Fruit fly (Drosophila melanogaster) Kc167 (cell line): Measurements from ENCODE around the gene CG43342.

Source experiments
- Myc ChIP-seq: fragments of >200 bp; optimal IDR thresholded peaks from 2 replicates; lab custom pipeline; 2017; ENCODE audit warnings: missing external identifiers
- Sin3A ChIP-seq: fragments of >200 bp; optimal IDR thresholded peaks from 2 replicates; lab custom pipeline; 2018; ENCODE audit warnings: missing external identifiers
- h ChIP-seq: fragments of >200 bp; optimal IDR thresholded peaks from 3 replicates; lab custom pipeline; 2018; ENCODE audit warnings: missing external identifiers
- insv ChIP-seq: fragments of >200 bp; optimal IDR thresholded peaks from 3 replicates; lab custom pipeline; 2018; ENCODE audit warnings: missing external identifiers
- psq ChIP-seq: fragments of >200 bp; optimal IDR thresholded peaks from 2 replicates; lab custom pipeline; 2017; ENCODE audit warnings: missing external identifiers
- ttk ChIP-seq: sonication (Bioruptor generic); optimal IDR thresholded peaks from 2 replicates; lab custom pipeline; 2017; ENCODE audit warnings: missing external identifiers

The CG43342 gene

dm6 chr3R:22358810-22359209, 22.3 kb upstream of the CG43342 start:
- TF ChIP-seq insv (lab: Kevin White, UChicago) (no peak), Myc (lab: Kevin White, UChicago) (no peak), h (lab: Kevin White, UChicago) (no peak)

dm6 chr3R:22362218-22362907, 18.8 kb upstream of the CG43342 start, which contains the start of the genes JMJD6, CG7071 and Muted:
JMJD6 (minus strand) TSS chr3R:22362371.
CG7071 (plus strand) TSS chr3R:22362620.
Muted (plus strand) TSS chr3R:22362620.
- TF ChIP-seq Sin3A (lab: Kevin White, UChicago): no peak
- no peak for TF ChIP-seq insv (lab: Kevin White, UChicago)
- no peak for TF ChIP-seq Myc (lab: Kevin White, UChicago)
- TF ChIP-seq ttk: no peak
- TF ChIP-seq h (lab: Kevin White, UChicago): no peak
- no peak for TF ChIP-seq psq

dm6 chr3R:22365660-22366195, 15.4 kb upstream of the CG43342 start, which contains the start of gene CG5382:
CG5382 (minus strand) TSS chr3R:22365983.
- no peak for TF ChIP-seq psq
- no peak for TF ChIP-seq insv (lab: Kevin White, UChicago)
- TF ChIP-seq h (lab: Kevin White, UChicago): no peak
- TF ChIP-seq Myc (lab: Kevin White, UChicago): no peak
- TF ChIP-seq ttk: no peak

dm6 chr3R:22367126-22368076, 13.7 kb upstream of the CG43342 start, which contains the start of the genes Polr3F and PyK:
Polr3F (minus strand) TSS chr3R:22367373.
PyK (plus strand) TSS chr3R:22367536.
- no peak for TF ChIP-seq Myc (lab: Kevin White, UChicago)

- TF ChIP-seq h (lab: Kevin White, UChicago): no peak
- no peak for TF ChIP-seq insv (lab: Kevin White, UChicago)
- no peak for TF ChIP-seq ttk
- TF ChIP-seq Sin3A (lab: Kevin White, UChicago): no peak
- TF ChIP-seq psq: no peak
- no peak for TF ChIP-seq Myc (lab: Kevin White, UChicago)
Observed at dm6 chr3R:22368077-22368776, 12.9 kb upstream of the CG43342 start.

dm6 chr3R:22368777-22369214, 12.3 kb upstream of the CG43342 start:
- TF ChIP-seq insv (lab: Kevin White, UChicago) (no peak), h (lab: Kevin White, UChicago) (no peak), Sin3A (lab: Kevin White, UChicago) (no peak), psq (no peak), Myc (lab: Kevin White, UChicago) (no peak)

dm6 chr3R:22372535-22372934, 8.6 kb upstream of the CG43342 start, which contains the start of gene CG7069:
CG7069 (plus strand) TSS chr3R:22372835.
- TF ChIP-seq Myc (lab: Kevin White, UChicago) (no peak), h (lab: Kevin White, UChicago) (no peak), psq (no peak), insv (lab: Kevin White, UChicago) (no peak), Sin3A (lab: Kevin White, UChicago) (no peak), ttk (no peak)

dm6 chr3R:22375674-22376073, 5.5 kb upstream of the CG43342 start, which contains the start of gene CG18596:
CG18596 (plus strand) TSS chr3R:22375923.
- no peak for TF ChIP-seq Myc (lab: Kevin White, UChicago)
- TF ChIP-seq psq: no peak
- no peak for TF ChIP-seq insv (lab: Kevin White, UChicago)
- no peak for TF ChIP-seq ttk
- no peak for TF ChIP-seq h (lab: Kevin White, UChicago)
- no peak for TF ChIP-seq Sin3A (lab: Kevin White, UChicago)

- TF ChIP-seq insv (lab: Kevin White, UChicago): no peak
- no peak for TF ChIP-seq Myc (lab: Kevin White, UChicago)
- TF ChIP-seq ttk: no peak
- no peak for TF ChIP-seq psq
Observed at dm6 chr3R:22379942-22380341, 1.2 kb upstream of the CG43342 start, which contains the start of gene CG34149. CG34149 (plus strand) TSS chr3R:22380128.

- TF ChIP-seq h (lab: Kevin White, UChicago): no peak
- TF ChIP-seq Sin3A (lab: Kevin White, UChicago): no peak
- TF ChIP-seq Myc (lab: Kevin White, UChicago): no peak
Observed at dm6 chr3R:22381735-22382134, 595 bp downstream of the CG43342 start, which contains the start of gene Gpdh3. Gpdh3 (plus strand) TSS chr3R:22382035.

dm6 chr3R:22389614-22390013, 8.5 kb downstream of the CG43342 start, which contains the start of the genes CAH8 and CG7059:
CAH8 (minus strand) TSS chr3R:22389714.
CG7059 (plus strand) TSS chr3R:22389780.
- TF ChIP-seq h (lab: Kevin White, UChicago) (no peak), psq (no peak), ttk (no peak), Sin3A (lab: Kevin White, UChicago) (no peak), insv (lab: Kevin White, UChicago) (no peak)
